Fruit fly (Drosophila melanogaster) whole organism, embryonic: Measurements from ENCODE around the gene fend.

Experiments used
- Atf6 ChIP-seq: fragments of 200-800 bp; sonication (Bioruptor generic); IDR thresholded peaks from 2 replicates; pipeline ENCODE4 v1.3.6; 2022; ENCODE audit warnings: missing biosample characterization, missing genetic modification characterization
- B-H1 ChIP-seq: fragments of 200-800 bp; sonication (Bioruptor generic); IDR thresholded peaks from 3 replicates; pipeline ENCODE4 v1.3.6; 2022; ENCODE audit warnings: missing biosample characterization, missing genetic modification characterization
- CG11456 ChIP-seq: fragments of 200-800 bp; sonication (Bioruptor generic); IDR thresholded peaks from 3 replicates; pipeline ENCODE4 v1.3.6; 2022; ENCODE audit warnings: missing biosample characterization, missing genetic modification characterization
- CG13296 ChIP-seq: fragments of 200-800 bp; sonication (Bioruptor generic); optimal IDR thresholded peaks from 3 replicates; lab custom pipeline; 2018; ENCODE audit warnings: missing biosample characterization, mild to moderate bottlenecking, missing genetic modification characterization
- CG13624 ChIP-seq: fragments of 200-800 bp; sonication (Bioruptor generic); optimal IDR thresholded peaks from 2 replicates; lab custom pipeline; 2016; ENCODE audit warnings: missing biosample characterization, missing genetic modification characterization
- CG14050 ChIP-seq: fragments of 200-800 bp; sonication (Bioruptor generic); IDR thresholded peaks from 3 replicates; pipeline ENCODE4 v1.3.6; 2022; ENCODE audit warnings: missing biosample characterization, missing genetic modification characterization
- CG14860 ChIP-seq: fragments of 200-800 bp; sonication (Bioruptor generic); IDR thresholded peaks from 3 replicates; pipeline ENCODE4 v1.3.6; 2022; ENCODE audit warnings: missing biosample characterization, missing genetic modification characterization; ENCODE audit not compliant: partially characterized antibody
- CG17802 ChIP-seq: fragments of 200-800 bp; sonication (Bioruptor generic); optimal IDR thresholded peaks from 2 replicates; lab custom pipeline; 2018; ENCODE audit warnings: missing biosample characterization, mild to moderate bottlenecking, missing genetic modification characterization, moderate library complexity
- CG2120 ChIP-seq: fragments of 200-800 bp; sonication (Bioruptor generic); optimal IDR thresholded peaks from 3 replicates; lab custom pipeline; 2016; ENCODE audit warnings: missing biosample characterization, missing genetic modification characterization
- CG2199 ChIP-seq: fragments of 200-800 bp; sonication (Bioruptor generic); IDR thresholded peaks from 3 replicates; pipeline ENCODE4 v1.3.6; 2022; ENCODE audit warnings: missing biosample characterization, missing genetic modification characterization
- CG2678 ChIP-seq: fragments of 200-800 bp; sonication (Bioruptor generic); optimal IDR thresholded peaks from 3 replicates; lab custom pipeline; 2019; ENCODE audit warnings: missing biosample characterization, mild to moderate bottlenecking, missing genetic modification characterization, moderate library complexity
- CG2889 ChIP-seq: fragments of 200-800 bp; sonication (Bioruptor generic); IDR thresholded peaks from 3 replicates; pipeline ENCODE4 v1.3.6; 2022; ENCODE audit warnings: missing biosample characterization, missing genetic modification characterization
- CG3065 ChIP-seq: fragments of 200-800 bp; sonication (Bioruptor generic); optimal IDR thresholded peaks from 2 replicates; lab custom pipeline; 2016; ENCODE audit warnings: missing biosample characterization, missing genetic modification characterization
- CG33213 ChIP-seq: fragments of 200-800 bp; sonication (Bioruptor generic); optimal IDR thresholded peaks from 3 replicates; lab custom pipeline; 2016; ENCODE audit warnings: missing biosample characterization, missing genetic modification characterization
- CG6175 ChIP-seq: fragments of 200-800 bp; sonication (Bioruptor generic); IDR thresholded peaks from 3 replicates; pipeline ENCODE4 v1.3.6; 2022; ENCODE audit warnings: missing biosample characterization, missing genetic modification characterization
- CG7963 ChIP-seq: fragments of 200-800 bp; sonication (Bioruptor generic); IDR thresholded peaks from 3 replicates; pipeline ENCODE4 v1.3.6; 2022; ENCODE audit warnings: missing biosample characterization, missing genetic modification characterization; ENCODE audit not compliant: partially characterized antibody
- E2f1 ChIP-seq: fragments of 200-800 bp; sonication (Bioruptor generic); IDR thresholded peaks from 2 replicates; pipeline ENCODE4 v1.3.6; 2022; ENCODE audit warnings: missing biosample characterization, missing genetic modification characterization
- H2.0 ChIP-seq: fragments of 200-800 bp; sonication (Bioruptor generic); IDR thresholded peaks from 2 replicates; pipeline ENCODE4 v1.3.6; 2022; ENCODE audit warnings: missing biosample characterization, missing genetic modification characterization
- Hand ChIP-seq: fragments of 200-800 bp; sonication (Bioruptor generic); optimal IDR thresholded peaks from 2 replicates; lab custom pipeline; 2017; ENCODE audit warnings: mild to moderate bottlenecking, missing biosample characterization, missing genetic modification reagents, missing genetic modification characterization
- Hr51 ChIP-seq, 2 experiments: fragments of 200-800 bp; sonication (Bioruptor generic); optimal IDR thresholded peaks; 2 replicates in 1 of 2; 3 replicates in 1 of 2; lab custom pipeline; 2016 to 2018; ENCODE audit warnings: missing biosample characterization in 2 of 2, missing genetic modification characterization in 2 of 2, mild to moderate bottlenecking in 1 of 2, moderate library complexity in 1 of 2
- Kr ChIP-seq: fragments of 200-800 bp; sonication (Bioruptor generic); optimal IDR thresholded peaks from 2 replicates; lab custom pipeline; 2017; ENCODE audit warnings: missing biosample characterization, mild to moderate bottlenecking, missing genetic modification characterization
- Lim3 ChIP-seq: fragments of 200-800 bp; sonication (Bioruptor generic); IDR thresholded peaks from 2 replicates; pipeline ENCODE4 v1.3.6; 2022; ENCODE audit warnings: missing biosample characterization, missing genetic modification characterization
- Myb ChIP-seq: fragments of 200-800 bp; sonication (Bioruptor generic); optimal IDR thresholded peaks from 2 replicates; lab custom pipeline; 2016; ENCODE audit warnings: missing biosample characterization, missing genetic modification characterization
- Nf-YA ChIP-seq: fragments of 200-800 bp; sonication (Bioruptor generic); IDR thresholded peaks from 2 replicates; pipeline ENCODE4 v1.3.6; 2022; ENCODE audit warnings: missing biosample characterization, missing genetic modification characterization
- Optix ChIP-seq: fragments of 200-800 bp; sonication (Bioruptor generic); IDR thresholded peaks from 3 replicates; pipeline ENCODE4 v1.3.6; 2022; ENCODE audit warnings: missing biosample characterization, missing genetic modification characterization
- Side ChIP-seq: fragments of 200-800 bp; sonication (Bioruptor generic); optimal IDR thresholded peaks from 2 replicates; lab custom pipeline; 2016; ENCODE audit warnings: missing biosample characterization, missing genetic modification characterization
- Sox102F ChIP-seq: fragments of 200-800 bp; sonication (Bioruptor generic); optimal IDR thresholded peaks from 2 replicates; lab custom pipeline; 2018; ENCODE audit warnings: missing biosample characterization, mild to moderate bottlenecking, missing genetic modification characterization, moderate library complexity
- Ssrp ChIP-seq: fragments of 200-800 bp; sonication (Bioruptor generic); optimal IDR thresholded peaks from 2 replicates; lab custom pipeline; 2018; ENCODE audit warnings: missing biosample characterization, mild to moderate bottlenecking, missing genetic modification characterization, moderate library complexity
- Xrp1 ChIP-seq: fragments of 200-800 bp; sonication (Bioruptor generic); IDR thresholded peaks from 2 replicates; pipeline ENCODE4 v1.3.6; 2022; ENCODE audit warnings: missing biosample characterization, missing genetic modification characterization
- cato ChIP-seq: fragments of 200-800 bp; sonication (Bioruptor generic); optimal IDR thresholded peaks from 2 replicates; lab custom pipeline; 2016; ENCODE audit warnings: missing biosample characterization, missing genetic modification characterization, borderline replicate concordance
- disco-r ChIP-seq: fragments of 200-800 bp; sonication (Bioruptor generic); optimal IDR thresholded peaks from 2 replicates; lab custom pipeline; 2016; ENCODE audit warnings: missing biosample characterization, missing genetic modification characterization
- en ChIP-seq: fragments of 200-800 bp; sonication (Bioruptor generic); optimal IDR thresholded peaks from 2 replicates; lab custom pipeline; 2016; ENCODE audit warnings: missing biosample characterization, missing genetic modification characterization
- gt ChIP-seq: fragments of 200-800 bp; sonication (Bioruptor generic); IDR thresholded peaks from 2 replicates; pipeline ENCODE4 v1.3.6; 2022; ENCODE audit warnings: missing biosample characterization, missing genetic modification characterization
- ham ChIP-seq: fragments of 200-800 bp; sonication (Bioruptor generic); IDR thresholded peaks from 2 replicates; pipeline ENCODE4 v1.3.6; 2022; ENCODE audit warnings: missing biosample characterization, missing genetic modification characterization
- hkb ChIP-seq, 2 experiments: fragments of 200-800 bp in 1 of 2; fragments of >200 bp in 1 of 2; sonication (Bioruptor generic) in 1 of 2; IDR thresholded peaks in 1 of 2; optimal IDR thresholded peaks in 1 of 2; 2 replicates each; pipeline versions ENCODE4 v1.3.6 to Lab custom; 2017 to 2022; ENCODE audit warnings: missing biosample characterization in 1 of 2, missing genetic modification characterization in 1 of 2
- jumu ChIP-seq: fragments of 200-800 bp; sonication (Bioruptor generic); optimal IDR thresholded peaks from 3 replicates; lab custom pipeline; 2016; ENCODE audit warnings: missing biosample characterization, missing genetic modification characterization
- kah ChIP-seq: fragments of 200-800 bp; sonication (Bioruptor generic); optimal IDR thresholded peaks from 2 replicates; lab custom pipeline; 2018; ENCODE audit warnings: missing biosample characterization, mild to moderate bottlenecking, missing genetic modification characterization
- kay ChIP-seq: fragments of 200-800 bp; sonication (Bioruptor generic); optimal IDR thresholded peaks from 2 replicates; lab custom pipeline; 2016; ENCODE audit warnings: missing biosample characterization, missing genetic modification characterization
- nmo ChIP-seq: fragments of 200-800 bp; sonication (Bioruptor generic); optimal IDR thresholded peaks from 2 replicates; lab custom pipeline; 2018; ENCODE audit warnings: missing biosample characterization, mild to moderate bottlenecking, missing genetic modification characterization, moderate library complexity
- pan ChIP-seq, 4 experiments: fragments of >200 bp in 3 of 4; fragments of 200-800 bp in 1 of 4; sonication (Bioruptor generic) in 1 of 4; optimal IDR thresholded peaks in 3 of 4; IDR thresholded peaks in 1 of 4; 2 replicates each; pipeline versions ENCODE4 v1.3.6 to Lab custom; 2017 to 2022; ENCODE audit warnings: missing biosample characterization in 2 of 4, missing genetic modification characterization in 2 of 4, mixed read lengths in 1 of 4
- pho ChIP-seq: fragments of 200-800 bp; sonication (Bioruptor generic); optimal IDR thresholded peaks from 2 replicates; lab custom pipeline; 2016; ENCODE audit warnings: missing biosample characterization, missing genetic modification characterization
- pum ChIP-seq: fragments of 200-800 bp; sonication (Bioruptor generic); optimal IDR thresholded peaks from 2 replicates; lab custom pipeline; 2016; ENCODE audit warnings: missing biosample characterization, missing genetic modification characterization
- rib ChIP-seq: fragments of 200-800 bp; sonication (Bioruptor generic); IDR thresholded peaks from 2 replicates; pipeline ENCODE4 v1.3.6; 2022; ENCODE audit warnings: missing biosample characterization, missing genetic modification characterization
- sima ChIP-seq: fragments of 200-800 bp; sonication (Bioruptor generic); optimal IDR thresholded peaks from 2 replicates; lab custom pipeline; 2016; ENCODE audit warnings: missing biosample characterization, missing genetic modification characterization
- toy ChIP-seq: fragments of 200-800 bp; sonication (Bioruptor generic); IDR thresholded peaks from 2 replicates; pipeline ENCODE4 v1.3.6; 2022; ENCODE audit warnings: missing biosample characterization, missing genetic modification characterization
- ttk ChIP-seq: fragments of 200-800 bp; sonication (Bioruptor generic); IDR thresholded peaks from 2 replicates; pipeline ENCODE4 v2.1.2; 2022; ENCODE audit warnings: missing biosample characterization, missing genetic modification characterization
- twi ChIP-seq: fragments of 200-800 bp; optimal IDR thresholded peaks from 2 replicates; lab custom pipeline; 2019; ENCODE audit warnings: missing biosample characterization, mild to moderate bottlenecking, missing genetic modification characterization, moderate library complexity
- vvl ChIP-seq: fragments of 200-800 bp; sonication (Bioruptor generic); IDR thresholded peaks from 2 replicates; pipeline ENCODE4 v1.3.6; 2022; ENCODE audit warnings: missing biosample characterization, missing genetic modification characterization

Gene fend

DNA sequence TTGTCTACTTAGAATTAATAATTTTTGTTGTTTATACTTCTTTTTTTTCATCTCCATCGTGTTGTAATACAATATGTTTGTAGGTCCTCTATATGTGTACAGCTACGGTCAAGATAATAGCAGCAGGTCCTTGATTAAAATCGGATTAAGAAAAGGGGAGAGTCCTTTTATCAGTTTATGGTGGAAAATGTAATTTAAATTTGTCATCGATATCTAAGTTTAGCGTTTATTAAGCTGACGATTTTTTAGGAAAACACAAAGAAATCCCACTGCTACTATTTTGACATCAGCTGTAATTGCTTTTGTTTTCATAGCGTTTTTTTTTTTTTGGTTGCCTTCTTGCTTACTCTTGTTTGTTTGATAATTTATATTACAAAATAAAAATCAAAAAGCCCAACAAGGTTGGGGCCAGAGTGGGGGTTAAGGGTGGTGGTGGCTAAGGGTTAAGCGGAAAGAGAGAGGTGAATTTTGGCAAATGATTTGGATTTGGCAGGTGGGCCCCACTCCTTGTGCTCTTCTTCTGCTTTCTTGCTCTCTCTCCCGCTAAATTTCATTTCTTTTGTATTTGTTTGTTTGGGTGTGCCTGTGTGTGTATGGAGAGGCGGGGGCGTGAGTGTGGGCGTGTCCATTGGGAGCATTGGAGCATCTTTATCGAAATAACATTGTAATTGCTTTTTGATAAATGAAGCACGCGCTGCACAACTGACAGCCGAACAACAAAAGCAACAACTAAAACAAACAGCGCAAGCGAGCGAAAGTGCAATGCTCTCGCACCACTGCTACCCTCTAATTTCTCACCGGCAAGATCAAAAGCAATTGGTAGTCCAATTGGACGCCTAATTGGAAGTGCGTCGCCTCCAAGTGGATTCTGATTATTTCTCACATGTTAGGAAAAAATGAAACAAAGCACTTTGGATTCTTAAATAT lies 13.8 kb downstream of the fend start (continued):
- TF ChIP-seq Sox102F (GFP tag; lab: Kevin White, UChicago): peak; percentile 63
- no peak for TF ChIP-seq en (GFP tag; lab: Kevin White, UChicago)
- no peak for TF ChIP-seq Nf-YA (GFP tag; lab: Robert Waterston, UW)
- TF ChIP-seq gt (GFP tag; lab: Robert Waterston, UW): no peak
- no peak for TF ChIP-seq B-H1
- no peak for TF ChIP-seq CG14050
- TF ChIP-seq Myb (GFP tag; lab: Kevin White, UChicago): no peak
- peak; percentile 7 for TF ChIP-seq Side (GFP tag; lab: Kevin White, UChicago)
- TF ChIP-seq CG13624 (GFP tag; lab: Kevin White, UChicago): peak; percentile 14
- no peak for TF ChIP-seq CG2889 (GFP tag; lab: Robert Waterston, UW)
- no peak for TF ChIP-seq CG33213 (GFP tag; lab: Kevin White, UChicago)
- TF ChIP-seq CG11456 (GFP tag; lab: Robert Waterston, UW): 0 out of 3 replicates have a peak, but pooled peaks have one; percentile 10
- TF ChIP-seq nmo (GFP tag; lab: Kevin White, UChicago): peak; percentile 56
- peak; percentile 67 for TF ChIP-seq CG2678
- no peak for TF ChIP-seq pan (optimal IDR thresholded peaks at IDR 0.05; lab: Kevin White, UChicago)
- TF ChIP-seq pan (GFP tag; optimal IDR thresholded peaks at IDR 0.05 in 1 of 2, IDR thresholded peaks at IDR 0.05 in 1 of 2): peak in 1 of 2 experiments; percentile 50
- 0 out of 2 replicates have a peak, but pooled peaks have one; percentile 33 for TF ChIP-seq H2.0 (GFP tag; lab: Robert Waterston, UW)
- TF ChIP-seq CG6175: no peak
- TF ChIP-seq CG2199: no peak
- TF ChIP-seq CG14860: no peak
- no peak for TF ChIP-seq jumu (GFP tag; lab: Kevin White, UChicago)
- no peak for TF ChIP-seq hkb (optimal IDR thresholded peaks at IDR 0.05; lab: Kevin White, UChicago)
- peak; percentile 39; the same call in 1 of the 2 replicates for TF ChIP-seq hkb (GFP tag; IDR thresholded peaks at IDR 0.05; lab: Robert Waterston, UW)
- TF ChIP-seq Hr51 (GFP tag; optimal IDR thresholded peaks at IDR 0.05; lab: Kevin White, UChicago): peak in 1 of 2 experiments; percentile 48
- no peak for TF ChIP-seq Lim3 (GFP tag; lab: Robert Waterston, UW)
- TF ChIP-seq toy (GFP tag; lab: Robert Waterston, UW): no peak
- peak; percentile 23 for TF ChIP-seq Ssrp
- TF ChIP-seq vvl: peak; percentile 55
- no peak for TF ChIP-seq Optix (GFP tag; lab: Robert Waterston, UW)
- TF ChIP-seq CG3065: no peak
- TF ChIP-seq disco-r (GFP tag; lab: Kevin White, UChicago): no peak
- peak; percentile 37; the same call in 1 of the 2 replicates for TF ChIP-seq Atf6 (GFP tag; lab: Robert Waterston, UW)
- TF ChIP-seq Kr (GFP tag; lab: Kevin White, UChicago): no peak
- TF ChIP-seq kay (GFP tag; lab: Kevin White, UChicago): peak; percentile 2
- TF ChIP-seq Hand (GFP tag; lab: Kevin White, UChicago): peak; percentile 12
- no peak for TF ChIP-seq rib (GFP tag; lab: Robert Waterston, UW)
- no peak for TF ChIP-seq CG7963 (GFP tag; lab: Robert Waterston, UW)
- TF ChIP-seq Xrp1: peak; percentile 48; the same call in 1 of the 2 replicates
- TF ChIP-seq CG13296: peak; percentile 25
- TF ChIP-seq CG2120 (GFP tag; lab: Kevin White, UChicago): peak; percentile 68
- TF ChIP-seq cato (GFP tag; lab: Kevin White, UChicago): no peak
- no peak for TF ChIP-seq sima (GFP tag; lab: Kevin White, UChicago)
- TF ChIP-seq kah: no peak
- TF ChIP-seq pho (GFP tag; lab: Kevin White, UChicago): peak; percentile 6
- 0 out of 2 replicates have a peak, but pooled peaks have one; percentile 32 for TF ChIP-seq E2f1 (GFP tag; lab: Robert Waterston, UW)
- TF ChIP-seq CG17802 (tag; lab: Kevin White, UChicago): no peak
- TF ChIP-seq pum: no peak
- no peak for TF ChIP-seq ham (GFP tag; lab: Robert Waterston, UW)
- TF ChIP-seq twi (tag; lab: Kevin White, UChicago): no peak
- TF ChIP-seq ttk: no peak
